Worm (Caenorhabditis elegans) whole organism, mixed stage, embryonic: ENCODE measurements around the gene msp-78.

Experiments used
- M03D4.4 ChIP-seq: sonication (generic microtip); optimal IDR thresholded peaks from 2 replicates; lab custom pipeline; 2017; ENCODE audit warnings: mild to moderate bottlenecking, missing genetic modification characterization, missing compliant biosample characterization
- bed-3 ChIP-seq: fragments of 200-800 bp; sonication (Bioruptor generic); optimal IDR thresholded peaks from 3 replicates; lab custom pipeline; 2018; ENCODE audit warnings: mild to moderate bottlenecking, missing genetic modification characterization, moderate library complexity, missing compliant biosample characterization
- blmp-1 ChIP-seq: fragments of 150-350 bp; optimal IDR thresholded peaks from 2 replicates; lab custom pipeline; 2014; ENCODE audit warnings: missing biosample characterization, missing genetic modification characterization
- ceh-39 ChIP-seq: fragments of 150-350 bp; optimal IDR thresholded peaks from 2 replicates; lab custom pipeline; 2014; ENCODE audit warnings: missing biosample characterization, missing genetic modification characterization
- ceh-43 ChIP-seq: fragments of 200-800 bp; sonication (Bioruptor generic); optimal IDR thresholded peaks from 2 replicates; lab custom pipeline; 2018; ENCODE audit warnings: mild to moderate bottlenecking, missing genetic modification characterization, moderate library complexity, missing compliant biosample characterization
- ceh-83 ChIP-seq: fragments of 200-800 bp; sonication (Bioruptor generic); optimal IDR thresholded peaks from 2 replicates; lab custom pipeline; 2018; ENCODE audit warnings: mild to moderate bottlenecking, missing genetic modification characterization, missing compliant biosample characterization
- ces-1 ChIP-seq: fragments of 150-350 bp; optimal IDR thresholded peaks from 2 replicates; lab custom pipeline; 2014; ENCODE audit warnings: missing biosample characterization, missing genetic modification reagents, missing genetic modification characterization
- cnd-1 ChIP-seq: fragments of 200-800 bp; sonication (Bioruptor generic); optimal IDR thresholded peaks from 2 replicates; lab custom pipeline; 2018; ENCODE audit warnings: mild to moderate bottlenecking, missing genetic modification characterization, missing compliant biosample characterization
- drap-1 ChIP-seq: fragments of 200-800 bp; sonication (Bioruptor generic); optimal IDR thresholded peaks from 3 replicates; lab custom pipeline; 2018; ENCODE audit warnings: mild to moderate bottlenecking, missing genetic modification characterization, missing compliant biosample characterization
- elt-1 ChIP-seq: sonication (generic microtip); optimal IDR thresholded peaks from 2 replicates; lab custom pipeline; 2017; ENCODE audit warnings: missing genetic modification characterization, mild to moderate bottlenecking, missing compliant biosample characterization, antibody characterized with exemption, moderate library complexity, borderline replicate concordance; ENCODE audit not compliant: insufficient read depth
- elt-3 ChIP-seq: fragments of 150-350 bp; optimal IDR thresholded peaks from 2 replicates; lab custom pipeline; 2014; ENCODE audit warnings: missing biosample characterization, missing genetic modification characterization
- flh-1 ChIP-seq: fragments of 200-800 bp; sonication (Bioruptor generic); optimal IDR thresholded peaks from 2 replicates; lab custom pipeline; 2018; ENCODE audit warnings: mild to moderate bottlenecking, missing genetic modification characterization, moderate library complexity, missing compliant biosample characterization
- ham-2 ChIP-seq: fragments of 200-800 bp; sonication (Bioruptor generic); optimal IDR thresholded peaks from 2 replicates; lab custom pipeline; 2018; ENCODE audit warnings: mild to moderate bottlenecking, missing genetic modification characterization, missing compliant biosample characterization
- hlh-1 ChIP-seq: fragments of 150-350 bp; optimal IDR thresholded peaks from 2 replicates; lab custom pipeline; 2014; ENCODE audit warnings: missing biosample characterization, missing genetic modification reagents, missing genetic modification characterization
- lin-13 ChIP-seq: fragments of 150-350 bp; optimal IDR thresholded peaks from 2 replicates; lab custom pipeline; 2014; ENCODE audit warnings: missing biosample characterization, missing genetic modification characterization
- lsy-2 ChIP-seq: fragments of 150-350 bp; optimal IDR thresholded peaks from 2 replicates; lab custom pipeline; 2014; ENCODE audit warnings: missing biosample characterization, missing genetic modification characterization
- mab-5 ChIP-seq: fragments of 150-350 bp; optimal IDR thresholded peaks from 2 replicates; lab custom pipeline; 2014; ENCODE audit warnings: missing biosample characterization, missing genetic modification characterization
- mep-1 ChIP-seq: fragments of 150-350 bp; optimal IDR thresholded peaks from 2 replicates; lab custom pipeline; 2017; ENCODE audit warnings: missing biosample characterization, missing genetic modification reagents, missing genetic modification characterization, inconsistent platforms
- mls-2 ChIP-seq: sonication (generic microtip); optimal IDR thresholded peaks from 2 replicates; lab custom pipeline; 2016; ENCODE audit warnings: mild to moderate bottlenecking, missing genetic modification characterization, moderate library complexity, missing compliant biosample characterization
- nhr-12 ChIP-seq: fragments of 150-350 bp; optimal IDR thresholded peaks from 2 replicates; lab custom pipeline; 2014; ENCODE audit warnings: missing biosample characterization, missing genetic modification characterization
- nhr-2 ChIP-seq: fragments of 150-350 bp; optimal IDR thresholded peaks from 2 replicates; lab custom pipeline; 2014; ENCODE audit warnings: missing biosample characterization, missing genetic modification characterization
- nhr-237 ChIP-seq: fragments of 150-350 bp; optimal IDR thresholded peaks from 2 replicates; lab custom pipeline; 2014; ENCODE audit warnings: missing biosample characterization, missing genetic modification characterization
- nhr-76 ChIP-seq: sonication (generic microtip); optimal IDR thresholded peaks from 2 replicates; lab custom pipeline; 2017; ENCODE audit warnings: missing biosample characterization, missing genetic modification characterization
- sem-2 ChIP-seq: fragments of 200-800 bp; sonication (Bioruptor generic); optimal IDR thresholded peaks from 2 replicates; lab custom pipeline; 2018; ENCODE audit warnings: mild to moderate bottlenecking, missing genetic modification characterization, missing compliant biosample characterization
- snpc-4 ChIP-seq: fragments of 150-350 bp; optimal IDR thresholded peaks from 2 replicates; lab custom pipeline; 2014; ENCODE audit warnings: missing biosample characterization, missing genetic modification characterization
- sptf-1 ChIP-seq: sonication (generic microtip); optimal IDR thresholded peaks from 2 replicates; lab custom pipeline; 2017; ENCODE audit warnings: mild to moderate bottlenecking, missing genetic modification characterization, moderate library complexity, missing compliant biosample characterization
- unc-120 ChIP-seq: sonication (generic microtip); optimal IDR thresholded peaks from 2 replicates; lab custom pipeline; 2017; ENCODE audit warnings: missing genetic modification characterization, missing compliant biosample characterization; ENCODE audit not compliant: poor library complexity, severe bottlenecking
- unc-39 ChIP-seq: fragments of 150-350 bp; optimal IDR thresholded peaks from 2 replicates; lab custom pipeline; 2014; ENCODE audit warnings: missing biosample characterization, missing genetic modification characterization
- unc-62 ChIP-seq: fragments of 150-350 bp; optimal IDR thresholded peaks from 2 replicates; lab custom pipeline; 2014; ENCODE audit warnings: missing biosample characterization, missing genetic modification reagents, missing genetic modification characterization
- zip-8 ChIP-seq: fragments of 150-350 bp; optimal IDR thresholded peaks from 2 replicates; lab custom pipeline; 2014; ENCODE audit warnings: missing biosample characterization, missing genetic modification characterization
- ztf-11 ChIP-seq: fragments of 150-350 bp; optimal IDR thresholded peaks from 2 replicates; lab custom pipeline; 2014; ENCODE audit warnings: missing biosample characterization, missing genetic modification characterization

msp-78 gene

ce11 chrIV:9777535-9777934, 7.7 kb downstream of the msp-78 start, which contains the start of gene sna-2:
Gene sna-2, minus strand, starts transcription at chrIV:9777634.
- peak; percentile 47 for TF ChIP-seq ces-1 (GFP tag; lab: Kevin White, UChicago)
- TF ChIP-seq ceh-43, result no peak
- peak; percentile 32 for TF ChIP-seq mep-1 (tag; lab: Kevin White, UChicago)
- peak; percentile 26 for TF ChIP-seq nhr-237
- TF ChIP-seq, all 35 proteins: peak for 3

- no peak for TF ChIP-seq flh-1
- no peak for TF ChIP-seq mab-5
- TF ChIP-seq M03D4.4 (tag; lab: Kevin White, UChicago), result no peak
- TF ChIP-seq snpc-4 (tag; lab: Kevin White, UChicago), result no peak
- no peak for TF ChIP-seq ceh-39 (tag; lab: Kevin White, UChicago)
- no peak for TF ChIP-seq ztf-11 (tag; lab: Kevin White, UChicago)
- no peak for TF ChIP-seq unc-62
Measured at ce11 chrIV:9778016-9778415, 8.2 kb downstream of the msp-78 start, which contains the start of gene T13F2.6. Gene T13F2.6, plus strand, starts transcription at chrIV:9778321.

- TF ChIP-seq ceh-39 (tag; lab: Kevin White, UChicago) (no peak), nhr-2 (tag; lab: Kevin White, UChicago) (no peak), hlh-1 (tag; lab: Kevin White, UChicago) (no peak), mls-2 (tag; lab: Kevin White, UChicago) (no peak), ham-2 (GFP tag; lab: Kevin White, UChicago) (no peak), lsy-2 (tag; lab: Kevin White, UChicago) (no peak), unc-39 (no peak), mab-5 (no peak), nhr-12 (tag; lab: Kevin White, UChicago) (no peak), ztf-11 (tag; lab: Kevin White, UChicago) (no peak), sptf-1 (tag; lab: Kevin White, UChicago) (no peak)
Measured at ce11 chrIV:9784689-9785088, 14.8 kb downstream of the msp-78 start, which contains the start of gene sre-4. Gene sre-4, minus strand, starts transcription at chrIV:9784789.

ce11 chrIV:9789496-9789895, 19.6 kb downstream of the msp-78 start, which contains the start of gene T13F2.4:
Gene T13F2.4, plus strand, starts transcription at chrIV:9789796.
- TF ChIP-seq unc-39, result no peak
- no peak for TF ChIP-seq sptf-1 (tag; lab: Kevin White, UChicago)
- TF ChIP-seq sem-2 (GFP tag; lab: Kevin White, UChicago), result no peak
- no peak for TF ChIP-seq blmp-1 (tag; lab: Kevin White, UChicago)
- TF ChIP-seq mls-2 (tag; lab: Kevin White, UChicago), result no peak
- no peak for TF ChIP-seq M03D4.4 (tag; lab: Kevin White, UChicago)
- no peak for TF ChIP-seq ceh-83
- TF ChIP-seq unc-62, result no peak
- TF ChIP-seq nhr-237, result no peak
- no peak for TF ChIP-seq cnd-1 (tag; lab: Kevin White, UChicago)
- no peak for TF ChIP-seq zip-8 (tag; lab: Kevin White, UChicago)
- TF ChIP-seq elt-3 (tag; lab: Kevin White, UChicago), result no peak
- no peak for TF ChIP-seq hlh-1 (tag; lab: Kevin White, UChicago)
- TF ChIP-seq unc-120 (tag; lab: Kevin White, UChicago), result no peak
- TF ChIP-seq lsy-2 (tag; lab: Kevin White, UChicago), result no peak
- TF ChIP-seq nhr-76 (tag; lab: Kevin White, UChicago), result no peak
- no peak for TF ChIP-seq drap-1
- no peak for TF ChIP-seq snpc-4 (tag; lab: Kevin White, UChicago)
- no peak for TF ChIP-seq lin-13 (tag; lab: Kevin White, UChicago)

ce11 chrIV:9790708-9791107, 20.9 kb downstream of the msp-78 start:
- TF ChIP-seq blmp-1 (tag; lab: Kevin White, UChicago), result no peak
- no peak for TF ChIP-seq elt-1 (tag; lab: Kevin White, UChicago)
- no peak for TF ChIP-seq ces-1 (GFP tag; lab: Kevin White, UChicago)
- TF ChIP-seq hlh-1 (tag; lab: Kevin White, UChicago), result no peak
- TF ChIP-seq nhr-76 (tag; lab: Kevin White, UChicago), result no peak
- TF ChIP-seq bed-3 (GFP tag; lab: Kevin White, UChicago), result no peak
- no peak for TF ChIP-seq mls-2 (tag; lab: Kevin White, UChicago)
- TF ChIP-seq, all 35 proteins: peak for 0
